Worm (Caenorhabditis elegans) whole organism, midembryonic: ENCODE data around the gene spp-16.

Source experiments
- T22C8.4 ChIP-seq: fragments of 200-800 bp; sonication (Bioruptor generic); IDR thresholded peaks from 2 replicates; pipeline ENCODE4 v1.3.6; 2022; ENCODE audit warnings: missing genetic modification characterization, missing compliant biosample characterization
- cog-1 ChIP-seq: sonication (generic microtip); optimal IDR thresholded peaks from 2 replicates; lab custom pipeline; 2016; ENCODE audit warnings: missing genetic modification characterization, missing compliant biosample characterization
- flt-1 ChIP-seq: fragments of 200-800 bp; sonication (Bioruptor generic); IDR thresholded peaks from 2 replicates; pipeline ENCODE4 v1.3.6; 2022; ENCODE audit warnings: missing genetic modification characterization, missing compliant biosample characterization
- klf-2 ChIP-seq: fragments of 200-800 bp; sonication (Bioruptor generic); conservative IDR thresholded peaks from 2 replicates; pipeline ENCODE4 v1.3.6; 2022; ENCODE audit warnings: missing genetic modification reagents, missing genetic modification characterization, missing compliant biosample characterization
- med-1 ChIP-seq: sonication (generic microtip); optimal IDR thresholded peaks from 2 replicates; lab custom pipeline; 2017; ENCODE audit warnings: missing genetic modification characterization, mild to moderate bottlenecking, missing compliant biosample characterization, antibody characterized with exemption, missing genetic modification reagents; ENCODE audit not compliant: insufficient read depth
- ref-1 ChIP-seq: fragments of 200-800 bp; sonication (Bioruptor generic); conservative IDR thresholded peaks from 2 replicates; pipeline ENCODE4 v1.3.6; 2022; ENCODE audit warnings: missing genetic modification reagents, missing genetic modification characterization, missing compliant biosample characterization
- tab-1 ChIP-seq: fragments of 200-800 bp; sonication (Bioruptor generic); IDR thresholded peaks from 2 replicates; pipeline ENCODE4 v1.3.6; 2022; ENCODE audit warnings: missing genetic modification characterization, missing compliant biosample characterization
- ztf-29 ChIP-seq: fragments of 200-800 bp; sonication (Bioruptor generic); IDR thresholded peaks from 2 replicates; pipeline ENCODE4 v1.3.6; 2022; ENCODE audit warnings: missing genetic modification reagents, missing genetic modification characterization, missing compliant biosample characterization

- TF ChIP-seq ref-1 (GFP tag; lab: Robert Waterston, UW), result no peak
- no peak for TF ChIP-seq T22C8.4 (GFP tag; lab: Robert Waterston, UW)
- no peak for TF ChIP-seq med-1 (GFP tag; lab: Kevin White, UChicago)
- TF ChIP-seq klf-2 (GFP tag; lab: Robert Waterston, UW), result no peak
- no peak for TF ChIP-seq ztf-29 (GFP tag; lab: Robert Waterston, UW)
- TF ChIP-seq flt-1 (GFP tag; lab: Robert Waterston, UW), result no peak
- TF ChIP-seq tab-1 (GFP tag; lab: Robert Waterston, UW), result no peak
- TF ChIP-seq cog-1 (tag; lab: Kevin White, UChicago), result no peak
Observed at ce11 chrV:10896706-10897105, 4.4 kb downstream of the spp-16 start.
